Worm (Caenorhabditis elegans) whole organism, L2 larva: ENCODE measurements around the gene jmjd-3.1.

Experiments used
- C34F6.9 ChIP-seq: fragments of 150-350 bp; optimal IDR thresholded peaks from 2 replicates; lab custom pipeline; 2014; ENCODE audit warnings: missing biosample characterization, missing genetic modification characterization
- F13H6.1 ChIP-seq: sonication (generic microtip); optimal IDR thresholded peaks from 2 replicates; lab custom pipeline; 2016; ENCODE audit warnings: missing genetic modification characterization, missing compliant biosample characterization
- Y55F3AM.14 ChIP-seq: fragments of 200-800 bp; sonication (Bioruptor generic); optimal IDR thresholded peaks from 2 replicates; lab custom pipeline; 2018; ENCODE audit warnings: mild to moderate bottlenecking, missing genetic modification characterization, missing compliant biosample characterization
- alr-1 ChIP-seq: fragments of 150-350 bp; optimal IDR thresholded peaks from 2 replicates; lab custom pipeline; 2014; ENCODE audit warnings: missing biosample characterization, missing genetic modification characterization
- ama-1 ChIP-seq: fragments of 150-350 bp; optimal IDR thresholded peaks from 2 replicates; lab custom pipeline; 2018; ENCODE audit warnings: inconsistent platforms
- ceh-82 ChIP-seq: fragments of 150-350 bp; optimal IDR thresholded peaks from 2 replicates; lab custom pipeline; 2014; ENCODE audit warnings: missing biosample characterization, missing genetic modification characterization
- dmd-4 ChIP-seq: sonication (generic microtip); optimal IDR thresholded peaks from 2 replicates; lab custom pipeline; 2017; ENCODE audit warnings: missing biosample characterization, missing genetic modification characterization
- egl-27 ChIP-seq: sonication (generic microtip); optimal IDR thresholded peaks from 3 replicates; lab custom pipeline; 2017; ENCODE audit warnings: missing biosample characterization, missing genetic modification reagents, missing genetic modification characterization
- fos-1 ChIP-seq: fragments of 150-350 bp; optimal IDR thresholded peaks from 2 replicates; lab custom pipeline; 2014; ENCODE audit warnings: missing biosample characterization, missing genetic modification characterization
- lin-11 ChIP-seq: fragments of 150-350 bp; sonication (generic microtip); optimal IDR thresholded peaks from 2 replicates; lab custom pipeline; 2014; ENCODE audit warnings: missing biosample characterization, missing genetic modification characterization, inconsistent platforms, mixed read lengths
- lin-13 ChIP-seq: fragments of 150-350 bp; optimal IDR thresholded peaks from 2 replicates; lab custom pipeline; 2014; ENCODE audit warnings: missing biosample characterization, missing genetic modification reagents, missing genetic modification characterization
- lin-39 ChIP-seq: fragments of 150-350 bp; optimal IDR thresholded peaks from 2 replicates; lab custom pipeline; 2014; ENCODE audit warnings: missing biosample characterization, missing genetic modification reagents, missing genetic modification characterization
- mab-5 ChIP-seq: fragments of 150-350 bp; optimal IDR thresholded peaks from 2 replicates; lab custom pipeline; 2014; ENCODE audit warnings: missing biosample characterization, missing genetic modification characterization
- mdl-1 ChIP-seq, 2 experiments: fragments of 150-350 bp in 1 of 2; sonication (generic microtip) in 1 of 2; optimal IDR thresholded peaks; 2 replicates each; lab custom pipeline; 2017; ENCODE audit warnings: missing biosample characterization in 2 of 2, missing genetic modification characterization in 2 of 2
- nhr-129 ChIP-seq: fragments of 150-350 bp; optimal IDR thresholded peaks from 2 replicates; lab custom pipeline; 2014; ENCODE audit warnings: missing biosample characterization, missing genetic modification characterization
- nhr-21 ChIP-seq: fragments of 150-350 bp; optimal IDR thresholded peaks from 2 replicates; lab custom pipeline; 2014; ENCODE audit warnings: missing biosample characterization, missing genetic modification characterization
- nhr-237 ChIP-seq: fragments of 150-350 bp; optimal IDR thresholded peaks from 2 replicates; lab custom pipeline; 2014; ENCODE audit warnings: missing biosample characterization, missing genetic modification characterization
- peb-1 ChIP-seq: fragments of 150-350 bp; optimal IDR thresholded peaks from 2 replicates; lab custom pipeline; 2014; ENCODE audit warnings: missing biosample characterization, missing genetic modification characterization
- sem-4 ChIP-seq: fragments of 150-350 bp; optimal IDR thresholded peaks from 2 replicates; lab custom pipeline; 2014; ENCODE audit warnings: missing biosample characterization, missing genetic modification reagents, missing genetic modification characterization
- sma-3 ChIP-seq: sonication (generic microtip); optimal IDR thresholded peaks from 2 replicates; lab custom pipeline; 2016; ENCODE audit warnings: missing genetic modification reagents, missing genetic modification characterization, missing compliant biosample characterization
- sma-9 ChIP-seq, 2 experiments: fragments of 150-350 bp in 1 of 2; sonication (generic microtip) in 1 of 2; optimal IDR thresholded peaks; 2 replicates each; lab custom pipeline; 2014 to 2016; ENCODE audit warnings: missing genetic modification characterization in 2 of 2, mild to moderate bottlenecking in 1 of 2, missing biosample characterization in 1 of 2, missing compliant biosample characterization in 1 of 2, missing genetic modification reagents in 1 of 2, moderate library complexity in 1 of 2
- snpc-4 ChIP-seq: fragments of 150-350 bp; optimal IDR thresholded peaks from 2 replicates; lab custom pipeline; 2014; ENCODE audit warnings: missing biosample characterization, missing genetic modification characterization
- unc-55 ChIP-seq: fragments of 150-350 bp; sonication (generic microtip); optimal IDR thresholded peaks from 3 replicates; lab custom pipeline; 2014; ENCODE audit warnings: missing biosample characterization, missing genetic modification reagents, missing genetic modification characterization
- ztf-4 ChIP-seq: fragments of 150-350 bp; optimal IDR thresholded peaks from 2 replicates; lab custom pipeline; 2014; ENCODE audit warnings: missing biosample characterization, missing genetic modification characterization

jmjd-3.1 gene

DNA sequence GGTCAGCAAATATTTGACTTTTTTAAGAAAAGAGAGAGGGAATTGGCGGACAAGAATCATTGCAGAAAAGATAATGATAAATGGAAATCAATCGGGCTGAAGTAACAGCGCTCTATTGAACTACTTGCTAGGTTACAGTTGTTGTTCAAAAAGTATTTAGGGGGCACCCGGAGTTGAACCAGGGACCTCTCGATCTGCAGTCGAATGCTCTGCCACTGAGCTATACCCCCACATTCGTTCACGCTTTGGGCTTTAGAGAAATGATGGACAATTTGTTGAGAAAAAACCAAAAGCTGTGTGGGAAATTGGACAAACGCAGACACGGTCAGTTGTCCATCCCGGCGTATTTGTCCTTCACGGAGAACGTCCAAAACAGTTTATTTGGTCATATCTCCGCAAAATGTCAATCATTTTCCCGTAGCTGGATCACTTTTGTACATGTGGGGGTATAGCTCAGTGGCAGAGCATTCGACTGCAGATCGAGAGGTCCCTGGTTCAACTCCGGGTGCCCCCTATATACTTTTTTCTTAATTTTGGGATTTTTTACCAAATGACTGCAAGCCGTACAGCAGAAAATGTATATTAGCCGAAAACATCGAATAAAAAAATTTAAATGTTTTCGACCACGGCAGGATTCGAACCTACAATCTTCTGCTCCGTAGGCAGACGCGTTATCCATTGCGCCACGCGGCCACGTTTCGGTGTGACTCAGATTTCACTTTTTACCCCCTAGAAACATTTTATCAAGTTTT lies 53.2 kb downstream of the jmjd-3.1 start:
- no peak for TF ChIP-seq dmd-4 (tag; lab: Kevin White, UChicago)
- peak; percentile 19 for TF ChIP-seq F13H6.1 (tag; lab: Kevin White, UChicago)
- peak; percentile 26 for TF ChIP-seq unc-55 (GFP tag; lab: Kevin White, UChicago)
- TF ChIP-seq sma-9 (GFP tag; optimal IDR thresholded peaks at IDR 0.05; lab: Kevin White, UChicago): peak; percentile 15
- TF ChIP-seq sma-9 (tag; optimal IDR thresholded peaks at IDR 0.05; lab: Kevin White, UChicago): no peak
- TF ChIP-seq egl-27 (tag; lab: Kevin White, UChicago): no peak
- no peak for TF ChIP-seq sma-3 (GFP tag; lab: Kevin White, UChicago)
- TF ChIP-seq mdl-1 (tag; optimal IDR thresholded peaks at IDR 0.05; lab: Kevin White, UChicago): no peak
- no peak for TF ChIP-seq alr-1 (tag; lab: Kevin White, UChicago)
- TF ChIP-seq sem-4 (tag; lab: Kevin White, UChicago): no peak
- TF ChIP-seq C34F6.9: peak; percentile 24
- peak; percentile 24 for TF ChIP-seq fos-1 (tag; lab: Kevin White, UChicago)
- peak; percentile 24 for TF ChIP-seq nhr-129 (tag; lab: Kevin White, UChicago)
- TF ChIP-seq Y55F3AM.14 (GFP tag; lab: Kevin White, UChicago): no peak
- no peak for TF ChIP-seq lin-11 (tag; lab: Kevin White, UChicago)
- TF ChIP-seq lin-13 (GFP tag; lab: Kevin White, UChicago): no peak
- TF ChIP-seq snpc-4: no peak
- TF ChIP-seq ceh-82 (tag; lab: Kevin White, UChicago): no peak
- TF ChIP-seq nhr-237 (tag; lab: Kevin White, UChicago): no peak
- TF ChIP-seq ama-1 (lab: Kevin White, UChicago): no peak
- no peak for TF ChIP-seq peb-1 (tag; lab: Kevin White, UChicago)
- no peak for TF ChIP-seq lin-39 (tag; lab: Kevin White, UChicago)
- TF ChIP-seq nhr-21 (tag; lab: Kevin White, UChicago): peak; percentile 22
- no peak for TF ChIP-seq ztf-4 (tag; lab: Kevin White, UChicago)
- no peak for TF ChIP-seq mab-5 (tag; lab: Kevin White, UChicago)
